Worm (Caenorhabditis elegans): ENCODE results near the gene clec-61.

clec-61 gene

DNA sequence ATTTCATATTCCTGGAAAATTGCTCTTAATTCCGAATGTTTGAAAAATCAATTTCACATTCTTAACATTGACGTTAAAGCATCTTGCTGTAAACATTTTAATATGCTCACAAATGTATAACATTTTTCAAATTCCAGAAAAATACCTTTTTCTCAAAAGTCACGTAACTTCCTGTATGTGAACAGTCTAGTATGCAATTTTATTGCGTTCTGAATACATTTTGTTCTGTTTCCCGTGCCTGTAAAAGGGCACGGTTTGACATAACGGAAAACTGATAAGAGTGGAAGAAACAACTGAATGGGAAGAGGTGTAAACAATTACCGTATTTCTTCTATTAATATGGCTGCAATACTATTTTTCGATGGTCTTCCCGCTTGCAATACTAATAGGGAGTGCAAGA lies 7.4 kb downstream of the clec-61 start:
- TF ChIP-seq pqm-1 (tag; optimal IDR thresholded peaks at IDR 0.05) (peak; percentile 48), elt-2 (tag; optimal IDR thresholded peaks at IDR 0.05) (peak; percentile 67), ztf-11 (tag; optimal IDR thresholded peaks at IDR 0.05) (no peak), daf-12 (tag; optimal IDR thresholded peaks at IDR 0.05) (no peak)

ce11 chrII:10481824-10482556 lies 8.3 kb downstream of the clec-61 start, which contains the start of the genes clec-60 and ZK666.11:
clec-60 (minus strand) TSS chrII:10481874.
ZK666.11 (plus strand) TSS chrII:10482522.
- TF ChIP-seq sea-2 (GFP tag; optimal IDR thresholded peaks at IDR 0.05): no peak
- no peak for TF ChIP-seq fkh-10 (GFP tag; optimal IDR thresholded peaks at IDR 0.05)
- TF ChIP-seq ceh-9 (tag; optimal IDR thresholded peaks at IDR 0.05): no peak
- TF ChIP-seq egl-5 (tag; optimal IDR thresholded peaks at IDR 0.05): no peak
- no peak for TF ChIP-seq ceh-16 (tag; optimal IDR thresholded peaks at IDR 0.05)
- peak; percentile 57 for TF ChIP-seq elt-2 (tag; optimal IDR thresholded peaks at IDR 0.05)
- peak; percentile 36 for TF ChIP-seq pqm-1 (tag; optimal IDR thresholded peaks at IDR 0.05)
- no peak for TF ChIP-seq aly-2 (tag; optimal IDR thresholded peaks at IDR 0.05)
- TF ChIP-seq tbx-2 (tag; optimal IDR thresholded peaks at IDR 0.05): no peak
- TF ChIP-seq fos-1 (tag; optimal IDR thresholded peaks at IDR 0.05): no peak
- TF ChIP-seq elt-3 (tag; optimal IDR thresholded peaks at IDR 0.05): no peak
- TF ChIP-seq zag-1 (tag; optimal IDR thresholded peaks at IDR 0.05): no peak
- TF ChIP-seq ztf-4 (tag; optimal IDR thresholded peaks at IDR 0.05): no peak
- no peak for TF ChIP-seq skn-1 (tag; optimal IDR thresholded peaks at IDR 0.05)
- TF ChIP-seq ceh-28 (tag; optimal IDR thresholded peaks at IDR 0.05): no peak
- TF ChIP-seq nhr-43 (tag; optimal IDR thresholded peaks at IDR 0.05; ENCODE audit: poor library complexity, severe bottlenecking): no peak
- no peak for TF ChIP-seq nhr-237 (tag; optimal IDR thresholded peaks at IDR 0.05)
- no peak for TF ChIP-seq elt-1 (tag; optimal IDR thresholded peaks at IDR 0.05)
- no peak for TF ChIP-seq lin-39 (tag; optimal IDR thresholded peaks at IDR 0.05)
- TF ChIP-seq daf-12 (tag; optimal IDR thresholded peaks at IDR 0.05): no peak
- peak; percentile 7 for TF ChIP-seq jun-1 (tag; optimal IDR thresholded peaks at IDR 0.05)

- TF ChIP-seq tbx-2 (tag; optimal IDR thresholded peaks at IDR 0.05): no peak
- no peak for TF ChIP-seq fkh-2 (tag; optimal IDR thresholded peaks at IDR 0.05)
- TF ChIP-seq nhr-43 (tag; optimal IDR thresholded peaks at IDR 0.05; ENCODE audit: poor library complexity, severe bottlenecking): no peak
- no peak for TF ChIP-seq ZK546.5 (tag; optimal IDR thresholded peaks at IDR 0.05)
- no peak for TF ChIP-seq ceh-28 (tag; optimal IDR thresholded peaks at IDR 0.05)
- no peak for TF ChIP-seq ztf-4 (tag; optimal IDR thresholded peaks at IDR 0.05)
- TF ChIP-seq jun-1 (tag; optimal IDR thresholded peaks at IDR 0.05): no peak
- TF ChIP-seq elt-3 (tag; optimal IDR thresholded peaks at IDR 0.05): no peak
- no peak for TF ChIP-seq nhr-23 (tag; optimal IDR thresholded peaks at IDR 0.05)
- TF ChIP-seq lsy-12 (tag; optimal IDR thresholded peaks at IDR 0.05): no peak
- no peak for TF ChIP-seq ztf-11 (tag; optimal IDR thresholded peaks at IDR 0.05)
- TF ChIP-seq R02D3.7 (tag; optimal IDR thresholded peaks at IDR 0.05): no peak
- no peak for TF ChIP-seq lin-15B (tag; optimal IDR thresholded peaks at IDR 0.05)
- TF ChIP-seq nhr-77 (tag; optimal IDR thresholded peaks at IDR 0.05): no peak
- no peak for TF ChIP-seq nhr-12 (tag; optimal IDR thresholded peaks at IDR 0.05)
Measured at ce11 chrII:10480043-10480442, 10.3 kb downstream of the clec-61 start.

ce11 chrII:10479348-10479747 lies 11.0 kb downstream of the clec-61 start, which contains the start of gene clec-59:
clec-59 (minus strand) TSS chrII:10479448.
- TF ChIP-seq hmg-11 (tag; optimal IDR thresholded peaks at IDR 0.05) (no peak), elt-2 (tag; optimal IDR thresholded peaks at IDR 0.05) (no peak), unc-62 (GFP tag; optimal IDR thresholded peaks at IDR 0.05) (no peak), fos-1 (tag; optimal IDR thresholded peaks at IDR 0.05) (no peak), unc-39 (tag; optimal IDR thresholded peaks at IDR 0.05) (no peak), ceh-16 (tag; optimal IDR thresholded peaks at IDR 0.05) (no peak), mdl-1 (tag; optimal IDR thresholded peaks at IDR 0.05) (no peak), skn-1 (tag; optimal IDR thresholded peaks at IDR 0.05) (no peak), lin-15B (tag; optimal IDR thresholded peaks at IDR 0.05) (no peak), ceh-28 (tag; optimal IDR thresholded peaks at IDR 0.05) (no peak), elt-3 (tag; optimal IDR thresholded peaks at IDR 0.05) (no peak), jun-1 (tag; optimal IDR thresholded peaks at IDR 0.05) (no peak), nfya-1 (tag; optimal IDR thresholded peaks at IDR 0.05; ENCODE audit: insufficient read depth) (no peak)
